Worm (Caenorhabditis elegans): ENCODE results near the gene rpn-3.

rpn-3 gene

ce11 chrIII:8417192-8417967 lies 29.8 kb upstream of the rpn-3 start (continued):
- TF ChIP-seq ceh-8 (GFP tag; optimal IDR thresholded peaks at IDR 0.05) (peak; percentile 90), efl-3 (GFP tag; optimal IDR thresholded peaks at IDR 0.05) (no peak), tbx-2 (tag; optimal IDR thresholded peaks at IDR 0.05) (peak; percentile 97), mep-1 (tag; optimal IDR thresholded peaks at IDR 0.05) (peak; percentile 93), ces-1 (GFP tag; optimal IDR thresholded peaks at IDR 0.05) (no peak), lin-39 (tag; optimal IDR thresholded peaks at IDR 0.05) (peak; percentile 84), pag-3 (tag; optimal IDR thresholded peaks at IDR 0.05; ENCODE audit: borderline replicate concordance, insufficient read depth) (no peak), ceh-88 (GFP tag; IDR thresholded peaks at IDR 0.05) (peak; percentile 65)

- TF ChIP-seq C34B4.2 (tag; optimal IDR thresholded peaks at IDR 0.05) (no peak), ceh-63 (GFP tag; optimal IDR thresholded peaks at IDR 0.05) (no peak), ets-5 (GFP tag; IDR thresholded peaks at IDR 0.05) (no peak), tlp-1 (tag; optimal IDR thresholded peaks at IDR 0.05) (no peak), elt-2 (tag; optimal IDR thresholded peaks at IDR 0.05) (no peak), mab-9 (GFP tag; IDR thresholded peaks at IDR 0.05) (no peak), efl-1 (optimal IDR thresholded peaks at IDR 0.05) (no peak), efl-1 (GFP tag; optimal IDR thresholded peaks at IDR 0.05 in 1 of 2) (no peak), sup-37 (GFP tag; optimal IDR thresholded peaks at IDR 0.05) (no peak), mep-1 (tag; optimal IDR thresholded peaks at IDR 0.05) (no peak), nhr-11 (tag; optimal IDR thresholded peaks at IDR 0.05) (no peak), aha-1 (tag; optimal IDR thresholded peaks at IDR 0.05) (no peak), jun-1 (tag; optimal IDR thresholded peaks at IDR 0.05) (no peak), lin-39 (tag; optimal IDR thresholded peaks at IDR 0.05) (no peak), rnt-1 (tag; optimal IDR thresholded peaks at IDR 0.05) (no peak)
Measured at ce11 chrIII:8417968-8418267, 29.2 kb upstream of the rpn-3 start, which contains the start of gene sor-1. TSS of gene sor-1 (plus strand) at chrIII:8418168.

- TF ChIP-seq unc-86 (tag; optimal IDR thresholded peaks at IDR 0.05) (peak; percentile 55), nhr-90 (tag; optimal IDR thresholded peaks at IDR 0.05; ENCODE audit: poor library complexity) (peak; percentile 41), snu-23 (GFP tag; optimal IDR thresholded peaks at IDR 0.05) (peak; percentile 89), fos-1 (tag; optimal IDR thresholded peaks at IDR 0.05) (no peak), F16B12.6 (tag; optimal IDR thresholded peaks at IDR 0.05) (peak; percentile 39), nhr-77 (tag; optimal IDR thresholded peaks at IDR 0.05) (peak; percentile 30), lin-39 (tag; optimal IDR thresholded peaks at IDR 0.05) (no peak), swsn-7 (tag; optimal IDR thresholded peaks at IDR 0.05) (peak; percentile 62), nhr-20 (tag; optimal IDR thresholded peaks at IDR 0.05) (peak; percentile 71), fkh-8 (tag; optimal IDR thresholded peaks at IDR 0.05) (peak; percentile 68), ces-1 (GFP tag; optimal IDR thresholded peaks at IDR 0.05) (no peak), dsc-1 (tag; optimal IDR thresholded peaks at IDR 0.05) (peak; percentile 27), blmp-1 (tag; optimal IDR thresholded peaks at IDR 0.05) (peak; percentile 55), elt-2 (tag; optimal IDR thresholded peaks at IDR 0.05) (peak; percentile 43), C16A3.4 (tag; optimal IDR thresholded peaks at IDR 0.05) (peak; percentile 56), nhr-85 (tag) (peak; percentile 60), nhr-71 (tag; optimal IDR thresholded peaks at IDR 0.05) (peak; percentile 82), dpl-1 (GFP tag; optimal IDR thresholded peaks at IDR 0.05) (peak; percentile 9 to 40 (median 34)), pqm-1 (tag; optimal IDR thresholded peaks at IDR 0.05) (no peak), zag-1 (tag; optimal IDR thresholded peaks at IDR 0.05) (no peak), lin-13 (GFP tag; optimal IDR thresholded peaks at IDR 0.05) (peak; percentile 44), tbx-2 (tag; optimal IDR thresholded peaks at IDR 0.05) (peak; percentile 70), jun-1 (tag; optimal IDR thresholded peaks at IDR 0.05) (peak; percentile 47), unc-30 (tag; optimal IDR thresholded peaks at IDR 0.05) (no peak), lin-14 (GFP tag; optimal IDR thresholded peaks at IDR 0.05) (peak; percentile 85), xbp-1 (tag; optimal IDR thresholded peaks at IDR 0.05) (peak; percentile 62), egl-13 (tag; optimal IDR thresholded peaks at IDR 0.05) (no peak), ceh-90 (tag; optimal IDR thresholded peaks at IDR 0.05) (no peak), ztf-11 (tag; optimal IDR thresholded peaks at IDR 0.05) (peak in 1 of 2 experiments; percentile 48), ztf-4 (tag; optimal IDR thresholded peaks at IDR 0.05) (peak; percentile 13), skn-1 (tag; optimal IDR thresholded peaks at IDR 0.05) (peak; percentile 22), nhr-47 (tag; optimal IDR thresholded peaks at IDR 0.05) (peak; percentile 72), lin-35 (GFP tag; optimal IDR thresholded peaks at IDR 0.05) (peak; percentile 54 to 74)
Measured at ce11 chrIII:8425076-8425475, 22.1 kb upstream of the rpn-3 start.

Data from whole organism, L1 larva.